Worm (Caenorhabditis elegans) whole organism, L4/young adult: ENCODE data around the gene ZC374.2.

Source experiments
- dao-5 ChIP-seq: sonication (generic microtip); optimal IDR thresholded peaks from 2 replicates; lab custom pipeline; 2016; ENCODE audit warnings: missing genotype, missing genetic modification characterization, moderate library complexity, missing compliant biosample characterization
- him-1 ChIP-seq: sonication (generic microtip); optimal IDR thresholded peaks from 2 replicates; lab custom pipeline; 2016; ENCODE audit warnings: missing genotype, missing genetic modification reagents, missing genetic modification characterization, missing compliant biosample characterization

DNA sequence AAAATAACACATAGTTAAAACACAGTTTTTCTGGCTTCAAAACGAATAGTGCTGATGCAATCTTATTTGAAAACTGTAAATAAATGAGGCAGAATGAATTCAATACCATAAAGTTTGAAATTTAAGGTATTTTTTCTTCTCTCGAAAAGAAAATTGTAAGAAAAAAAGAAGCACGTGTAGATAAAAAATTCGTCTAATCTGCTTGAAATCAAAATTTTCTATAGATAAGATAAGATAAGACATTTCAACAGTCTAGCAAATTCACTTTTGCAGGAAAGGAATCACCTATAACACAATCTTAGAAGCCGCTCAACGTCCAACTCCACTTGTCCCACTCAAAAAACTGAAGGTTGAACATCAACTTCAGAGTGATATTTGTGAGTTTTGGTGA is 7.2 kb upstream of the ZC374.2 start:
- TF ChIP-seq him-1 (tag; lab: Kevin White, UChicago): no peak
- TF ChIP-seq dao-5 (tag; lab: Kevin White, UChicago): no peak
